Fruit fly (Drosophila melanogaster): Measurements from ENCODE around the gene tw.

tw gene

dm6 chrX:753553-753952 lies 31.0 kb upstream of the tw start, which contains the start of gene CG13361:
TSS of gene CG13361 (minus strand) at chrX:753653.
- TF ChIP-seq CG34406 (GFP tag; optimal IDR thresholded peaks at IDR 0.05) (no peak), lz (GFP tag; optimal IDR thresholded peaks at IDR 0.05) (no peak), CG11762 (GFP tag; optimal IDR thresholded peaks at IDR 0.05; ENCODE audit: insufficient read depth) (no peak), CG16779 (tag; optimal IDR thresholded peaks at IDR 0.05) (no peak), ss (GFP tag; optimal IDR thresholded peaks at IDR 0.05) (no peak), Met (GFP tag; optimal IDR thresholded peaks at IDR 0.05) (no peak), Lpt (GFP tag; optimal IDR thresholded peaks at IDR 0.05) (no peak), acj6 (GFP tag; optimal IDR thresholded peaks at IDR 0.05) (no peak), CG15336 (GFP tag; IDR thresholded peaks at IDR 0.05) (no peak), Blimp-1 (GFP tag; optimal IDR thresholded peaks at IDR 0.05) (no peak), CG6163 (GFP tag; IDR thresholded peaks at IDR 0.05) (no peak), fkh (GFP tag; optimal IDR thresholded peaks at IDR 0.05) (no peak), CG6854 (GFP tag; optimal IDR thresholded peaks at IDR 0.05) (no peak), Eip75B (GFP tag; optimal IDR thresholded peaks at IDR 0.05) (no peak), CG3919 (GFP tag; optimal IDR thresholded peaks at IDR 0.05) (no peak), cyc (GFP tag; optimal IDR thresholded peaks at IDR 0.05) (no peak)

- peak; percentile 84 for TF ChIP-seq ss (GFP tag; optimal IDR thresholded peaks at IDR 0.05)
- peak; percentile 62 to 65 for TF ChIP-seq salr (GFP tag; optimal IDR thresholded peaks at IDR 0.05)
- peak; percentile 83 for TF ChIP-seq CG6792 (GFP tag; optimal IDR thresholded peaks at IDR 0.05)
- peak; percentile 78 for TF ChIP-seq CG8632 (GFP tag; optimal IDR thresholded peaks at IDR 0.05)
- TF ChIP-seq CG15336 (GFP tag; IDR thresholded peaks at IDR 0.05), result peak; percentile 91
- TF ChIP-seq Ets96B (tag; optimal IDR thresholded peaks at IDR 0.05), result peak; percentile 83
- TF ChIP-seq vri (GFP tag; optimal IDR thresholded peaks at IDR 0.05), result peak; percentile 96
- TF ChIP-seq esn (GFP tag; optimal IDR thresholded peaks at IDR 0.05), result peak; percentile 83
- peak; percentile 81 for TF ChIP-seq topi (GFP tag; optimal IDR thresholded peaks at IDR 0.05)
- peak; percentile 84 for TF ChIP-seq CG11762 (GFP tag; optimal IDR thresholded peaks at IDR 0.05; ENCODE audit: insufficient read depth)
- peak; percentile 68 for TF ChIP-seq fd59A (GFP tag; optimal IDR thresholded peaks at IDR 0.05)
- TF ChIP-seq Eip78C (GFP tag), result peak; percentile 97
- peak; percentile 91 for TF ChIP-seq Hr4 (GFP tag; optimal IDR thresholded peaks at IDR 0.05)
- TF ChIP-seq net (GFP tag; optimal IDR thresholded peaks at IDR 0.05), result peak; percentile 90
- peak; percentile 90 for TF ChIP-seq Gug (GFP tag; IDR thresholded peaks at IDR 0.05)
- peak; percentile 88 for TF ChIP-seq OdsH (GFP tag; optimal IDR thresholded peaks at IDR 0.05)
- peak; percentile 89 for TF ChIP-seq CG10631 (GFP tag; optimal IDR thresholded peaks at IDR 0.05)
- TF ChIP-seq eg (GFP tag; IDR thresholded peaks at IDR 0.05), result peak; percentile 95
- peak; percentile 78 for TF ChIP-seq CG16779 (tag; optimal IDR thresholded peaks at IDR 0.05)
- TF ChIP-seq achi (GFP tag; optimal IDR thresholded peaks at IDR 0.05), result peak; percentile 82
- peak; percentile 91 for TF ChIP-seq pdm3 (GFP tag; optimal IDR thresholded peaks at IDR 0.05)
- TF ChIP-seq CG6808 (GFP tag; optimal IDR thresholded peaks at IDR 0.05), result peak; percentile 77
- peak; percentile 52 for TF ChIP-seq fkh (GFP tag; optimal IDR thresholded peaks at IDR 0.05)
- peak; percentile 91 for TF ChIP-seq CG32006 (GFP tag; optimal IDR thresholded peaks at IDR 0.05)
- TF ChIP-seq Hr38 (GFP tag; optimal IDR thresholded peaks at IDR 0.05), result peak; percentile 60
- TF ChIP-seq dsx (GFP tag; optimal IDR thresholded peaks at IDR 0.05; ENCODE audit: poor library complexity, severe bottlenecking), result peak; percentile 79
- peak; percentile 64 for TF ChIP-seq CG11902 (GFP tag; optimal IDR thresholded peaks at IDR 0.05)
- TF ChIP-seq Sox15 (GFP tag; optimal IDR thresholded peaks at IDR 0.05), result peak; percentile 65
- TF ChIP-seq CG6276 (GFP tag; optimal IDR thresholded peaks at IDR 0.05), result peak; percentile 91
- no peak for TF ChIP-seq Eip93F (GFP tag; optimal IDR thresholded peaks at IDR 0.05)
- peak; percentile 83 for TF ChIP-seq CG7368 (GFP tag; optimal IDR thresholded peaks at IDR 0.05)
- no peak for TF ChIP-seq CG6854 (GFP tag; optimal IDR thresholded peaks at IDR 0.05)
- peak; percentile 93 for TF ChIP-seq svp (GFP tag)
- peak; percentile 69 for TF ChIP-seq fd85E (GFP tag; optimal IDR thresholded peaks at IDR 0.05)
- TF ChIP-seq acj6 (GFP tag; optimal IDR thresholded peaks at IDR 0.05), result peak; percentile 82
- TF ChIP-seq Eip75B (GFP tag; optimal IDR thresholded peaks at IDR 0.05), result peak; percentile 90
- TF ChIP-seq Sox14 (GFP tag; optimal IDR thresholded peaks at IDR 0.05), result peak; percentile 94
- TF ChIP-seq CG1621 (tag; optimal IDR thresholded peaks at IDR 0.05), result peak; percentile 79
- TF ChIP-seq Sox102F (GFP tag; optimal IDR thresholded peaks at IDR 0.05), result peak; percentile 85
- TF ChIP-seq CG34406 (GFP tag; optimal IDR thresholded peaks at IDR 0.05), result peak; percentile 71
- TF ChIP-seq Smox (GFP tag; optimal IDR thresholded peaks at IDR 0.05), result peak; percentile 77
These were observed 28.8 kb upstream of the tw start for dm6 chrX:755642-756332.
